Fruit fly (Drosophila melanogaster) whole organism, prepupa: ENCODE data around the gene CG15894.

Experiments
- Blimp-1 ChIP-seq: fragments of 200-800 bp; sonication (Bioruptor generic); optimal IDR thresholded peaks from 3 replicates; lab custom pipeline; 2017; ENCODE audit warnings: missing biosample characterization, missing genetic modification characterization, mild to moderate bottlenecking, moderate library complexity, missing genetic modification reagents
- CG10631 ChIP-seq: fragments of 200-800 bp; sonication (Bioruptor generic); optimal IDR thresholded peaks from 2 replicates; lab custom pipeline; 2016; ENCODE audit warnings: missing biosample characterization, missing genetic modification characterization
- CG11294 ChIP-seq: fragments of 200-800 bp; sonication (Bioruptor generic); IDR thresholded peaks from 2 replicates; pipeline ENCODE4 v1.3.6; 2022; ENCODE audit warnings: missing biosample characterization, missing genetic modification characterization
- CG11762 ChIP-seq: fragments of 200-800 bp; sonication (Bioruptor generic); optimal IDR thresholded peaks from 3 replicates; lab custom pipeline; 2016; ENCODE audit warnings: missing biosample characterization, missing genetic modification characterization; ENCODE audit not compliant: insufficient read depth
- CG11902 ChIP-seq: fragments of 200-800 bp; sonication (Bioruptor generic); optimal IDR thresholded peaks from 3 replicates; lab custom pipeline; 2016; ENCODE audit warnings: missing biosample characterization, missing genetic modification characterization
- CG15336 ChIP-seq: fragments of 200-800 bp; sonication (Bioruptor generic); IDR thresholded peaks from 2 replicates; pipeline ENCODE4 v1.3.6; 2022; ENCODE audit warnings: missing biosample characterization, missing genetic modification characterization
- CG16779 ChIP-seq: fragments of 200-800 bp; sonication (Bioruptor generic); optimal IDR thresholded peaks from 3 replicates; lab custom pipeline; 2017; ENCODE audit warnings: missing biosample characterization, mild to moderate bottlenecking, missing genetic modification characterization
- CG31627 ChIP-seq: fragments of 200-800 bp; sonication (Bioruptor generic); optimal IDR thresholded peaks from 3 replicates; lab custom pipeline; 2016; ENCODE audit warnings: missing biosample characterization, missing genetic modification characterization
- CG32006 ChIP-seq: fragments of 200-800 bp; sonication (Bioruptor generic); optimal IDR thresholded peaks from 3 replicates; lab custom pipeline; 2017; ENCODE audit warnings: missing biosample characterization, mild to moderate bottlenecking, missing genetic modification characterization
- CG34406 ChIP-seq: fragments of 200-800 bp; sonication (Bioruptor generic); optimal IDR thresholded peaks from 3 replicates; lab custom pipeline; 2016; ENCODE audit warnings: missing biosample characterization, missing genetic modification characterization
- CG3919 ChIP-seq: fragments of 200-800 bp; sonication (Bioruptor generic); optimal IDR thresholded peaks from 3 replicates; lab custom pipeline; 2016; ENCODE audit warnings: missing biosample characterization, missing genetic modification characterization
- CG6163 ChIP-seq: fragments of 200-800 bp; sonication (Bioruptor generic); IDR thresholded peaks from 3 replicates; pipeline ENCODE4 v1.3.6; 2022; ENCODE audit warnings: missing biosample characterization, missing genetic modification characterization
- CG6792 ChIP-seq: fragments of 200-800 bp; sonication (Bioruptor generic); optimal IDR thresholded peaks from 3 replicates; lab custom pipeline; 2016; ENCODE audit warnings: missing biosample characterization, missing genetic modification characterization
- CG6808 ChIP-seq: fragments of 200-800 bp; sonication (Bioruptor generic); optimal IDR thresholded peaks from 3 replicates; lab custom pipeline; 2017; ENCODE audit warnings: missing biosample characterization, missing genetic modification characterization, mild to moderate bottlenecking, moderate library complexity, missing genetic modification reagents
- CG6854 ChIP-seq: fragments of 200-800 bp; sonication (Bioruptor generic); optimal IDR thresholded peaks from 2 replicates; lab custom pipeline; 2017; ENCODE audit warnings: missing biosample characterization, mild to moderate bottlenecking, missing genetic modification characterization
- CG8119 ChIP-seq: fragments of 200-800 bp; sonication (Bioruptor generic); IDR thresholded peaks from 3 replicates; pipeline ENCODE4 v1.3.6; 2022; ENCODE audit warnings: missing biosample characterization, missing genetic modification characterization
- CG8632 ChIP-seq: fragments of 200-800 bp; sonication (Bioruptor generic); optimal IDR thresholded peaks from 3 replicates; lab custom pipeline; 2016; ENCODE audit warnings: missing biosample characterization, missing genetic modification characterization
- CG9139 ChIP-seq: fragments of 200-800 bp; sonication (Bioruptor generic); optimal IDR thresholded peaks from 3 replicates; lab custom pipeline; 2017; ENCODE audit warnings: missing biosample characterization, mild to moderate bottlenecking, missing genetic modification characterization
- Eip78C ChIP-seq: fragments of 200-800 bp; sonication (Bioruptor generic); peaks from one replicate; lab custom pipeline; 2016; ENCODE audit warnings: missing biosample characterization, missing genetic modification characterization
- Eip93F ChIP-seq: fragments of 200-800 bp; sonication (Bioruptor generic); optimal IDR thresholded peaks from 2 replicates; lab custom pipeline; 2016; ENCODE audit warnings: missing biosample characterization, mild to moderate bottlenecking, missing genetic modification characterization
- Ets21C ChIP-seq: fragments of 200-800 bp; sonication (Bioruptor generic); optimal IDR thresholded peaks from 3 replicates; lab custom pipeline; 2016; ENCODE audit warnings: missing biosample characterization, missing genetic modification characterization
- Ets96B ChIP-seq: fragments of 200-800 bp; optimal IDR thresholded peaks from 2 replicates; lab custom pipeline; 2019; ENCODE audit warnings: missing biosample characterization, mild to moderate bottlenecking, missing genetic modification characterization, moderate library complexity
- Gug ChIP-seq: fragments of 200-800 bp; sonication (Bioruptor generic); IDR thresholded peaks from 2 replicates; pipeline ENCODE4 v1.3.6; 2022; ENCODE audit warnings: missing biosample characterization, missing genetic modification characterization
- Hr38 ChIP-seq: sonication (Bioruptor generic); optimal IDR thresholded peaks from 2 replicates; lab custom pipeline; 2016; ENCODE audit warnings: missing biosample characterization, missing genetic modification characterization
- Hr39 ChIP-seq: fragments of 200-800 bp; sonication (Bioruptor generic); optimal IDR thresholded peaks from 2 replicates; lab custom pipeline; 2016; ENCODE audit warnings: missing biosample characterization, missing genetic modification characterization
- Hr4 ChIP-seq: fragments of 200-800 bp; sonication (Bioruptor generic); optimal IDR thresholded peaks from 3 replicates; lab custom pipeline; 2016; ENCODE audit warnings: missing biosample characterization, missing genetic modification characterization
- Met ChIP-seq: fragments of 200-800 bp; sonication (Bioruptor generic); optimal IDR thresholded peaks from 3 replicates; lab custom pipeline; 2016; ENCODE audit warnings: missing biosample characterization, missing genetic modification characterization
- OdsH ChIP-seq: fragments of 200-800 bp; sonication (Bioruptor generic); optimal IDR thresholded peaks from 3 replicates; lab custom pipeline; 2016; ENCODE audit warnings: missing biosample characterization, missing genetic modification characterization
- Smox ChIP-seq: fragments of 200-800 bp; sonication (Bioruptor generic); optimal IDR thresholded peaks from 3 replicates; lab custom pipeline; 2016; ENCODE audit warnings: missing biosample characterization, missing genetic modification characterization
- Sox102F ChIP-seq: fragments of 200-800 bp; sonication (Bioruptor generic); optimal IDR thresholded peaks from 2 replicates; lab custom pipeline; 2016; ENCODE audit warnings: missing biosample characterization, mild to moderate bottlenecking, missing genetic modification characterization
- Sox15 ChIP-seq: fragments of 200-800 bp; sonication (Bioruptor generic); optimal IDR thresholded peaks from 3 replicates; lab custom pipeline; 2016; ENCODE audit warnings: missing biosample characterization, missing genetic modification characterization
- achi ChIP-seq: fragments of 200-800 bp; sonication (Bioruptor generic); optimal IDR thresholded peaks from 3 replicates; lab custom pipeline; 2016; ENCODE audit warnings: missing biosample characterization, missing genetic modification characterization
- acj6 ChIP-seq: fragments of 200-800 bp; sonication (Bioruptor generic); optimal IDR thresholded peaks from 3 replicates; lab custom pipeline; 2016; ENCODE audit warnings: missing biosample characterization, missing genetic modification characterization
- dac ChIP-seq: fragments of 200-800 bp; sonication (Bioruptor generic); optimal IDR thresholded peaks from 2 replicates; lab custom pipeline; 2017; ENCODE audit warnings: missing biosample characterization, mild to moderate bottlenecking, missing genetic modification characterization
- dsx ChIP-seq: fragments of 200-800 bp; optimal IDR thresholded peaks from 3 replicates; lab custom pipeline; 2019; ENCODE audit warnings: missing biosample characterization, mild to moderate bottlenecking, missing genetic modification characterization, moderate library complexity; ENCODE audit not compliant: poor library complexity, severe bottlenecking
- eg ChIP-seq: fragments of 200-800 bp; sonication (Bioruptor generic); IDR thresholded peaks from 3 replicates; pipeline ENCODE4 v1.3.6; 2022; ENCODE audit warnings: missing biosample characterization, missing genetic modification characterization
- esn ChIP-seq: fragments of 200-800 bp; sonication (Bioruptor generic); optimal IDR thresholded peaks from 2 replicates; lab custom pipeline; 2016; ENCODE audit warnings: missing biosample characterization, mild to moderate bottlenecking, missing genetic modification characterization, moderate library complexity
- fd59A ChIP-seq: fragments of 200-800 bp; sonication (Bioruptor generic); optimal IDR thresholded peaks from 2 replicates; lab custom pipeline; 2017; ENCODE audit warnings: missing biosample characterization, mild to moderate bottlenecking, missing genetic modification characterization, missing genetic modification reagents
- fd85E ChIP-seq: fragments of 200-800 bp; sonication (Bioruptor generic); optimal IDR thresholded peaks from 3 replicates; lab custom pipeline; 2016; ENCODE audit warnings: missing biosample characterization, missing genetic modification characterization
- fkh ChIP-seq: fragments of 200-800 bp; sonication (Bioruptor generic); optimal IDR thresholded peaks from 3 replicates; lab custom pipeline; 2017; ENCODE audit warnings: missing biosample characterization, mild to moderate bottlenecking, missing genetic modification characterization, moderate library complexity
- net ChIP-seq: fragments of 200-800 bp; sonication (Bioruptor generic); optimal IDR thresholded peaks from 3 replicates; lab custom pipeline; 2016; ENCODE audit warnings: missing biosample characterization, missing genetic modification characterization
- pdm3 ChIP-seq: fragments of 200-800 bp; sonication (Bioruptor generic); optimal IDR thresholded peaks from 3 replicates; lab custom pipeline; 2016; ENCODE audit warnings: missing biosample characterization, missing genetic modification characterization
- salr ChIP-seq, 2 experiments: fragments of 200-800 bp; sonication (Bioruptor generic); optimal IDR thresholded peaks; 3 replicates each; lab custom pipeline; 2016 to 2018; ENCODE audit warnings: missing biosample characterization in 2 of 2, missing genetic modification characterization in 2 of 2, mild to moderate bottlenecking in 1 of 2
- spab ChIP-seq: fragments of 200-800 bp; sonication (Bioruptor generic); optimal IDR thresholded peaks from 2 replicates; lab custom pipeline; 2017; ENCODE audit warnings: missing biosample characterization, mild to moderate bottlenecking, missing genetic modification characterization, missing genetic modification reagents
- topi ChIP-seq: fragments of 200-800 bp; sonication (Bioruptor generic); optimal IDR thresholded peaks from 3 replicates; lab custom pipeline; 2016; ENCODE audit warnings: missing biosample characterization, missing genetic modification characterization
- vri ChIP-seq: fragments of 200-800 bp; sonication (Bioruptor generic); optimal IDR thresholded peaks from 3 replicates; lab custom pipeline; 2016; ENCODE audit warnings: missing biosample characterization, mild to moderate bottlenecking, missing genetic modification characterization

Gene CG15894

dm6 chrX:6303675-6304074, 5.3 kb upstream of the CG15894 start, which contains the start of gene CG3823:
CG3823 (plus strand) TSS chrX:6303975.
- TF ChIP-seq CG6163 (peak; percentile 21; the same call in 1 of the 3 replicates), Ets96B (tag; lab: Kevin White, UChicago) (no peak)
- TF ChIP-seq, all 60 proteins: peak for 1

dm6 chrX:6304203-6304602, 4.8 kb upstream of the CG15894 start:
- TF ChIP-seq achi (GFP tag; lab: Kevin White, UChicago): no peak
- TF ChIP-seq CG15336 (GFP tag; lab: Robert Waterston, UW): peak; percentile 57
- TF ChIP-seq Met (GFP tag; lab: Kevin White, UChicago): peak; percentile 15
- no peak for TF ChIP-seq CG11294 (GFP tag; lab: Robert Waterston, UW)
- TF ChIP-seq CG8119 (GFP tag; lab: Robert Waterston, UW): peak; percentile 60; the same call in 1 of the 3 replicates
- TF ChIP-seq CG6792: peak; percentile 30
- peak; percentile 50 for TF ChIP-seq CG3919 (GFP tag; lab: Kevin White, UChicago)
- TF ChIP-seq OdsH (GFP tag; lab: Kevin White, UChicago): peak; percentile 11
- peak; percentile 41 for TF ChIP-seq CG8632 (GFP tag; lab: Kevin White, UChicago)
- TF ChIP-seq Eip78C: peak; percentile 80
- no peak for TF ChIP-seq CG31627 (GFP tag; lab: Kevin White, UChicago)
- TF ChIP-seq Hr4 (GFP tag; lab: Kevin White, UChicago): no peak
- TF ChIP-seq fd85E (GFP tag; lab: Kevin White, UChicago): no peak
- TF ChIP-seq CG10631 (GFP tag; lab: Kevin White, UChicago): peak; percentile 44
- peak; percentile 12 for TF ChIP-seq Smox (GFP tag; lab: Kevin White, UChicago)
- TF ChIP-seq CG16779 (tag; lab: Kevin White, UChicago): no peak
- no peak for TF ChIP-seq CG6808 (GFP tag; lab: Kevin White, UChicago)
- TF ChIP-seq spab (GFP tag; lab: Kevin White, UChicago): no peak
- no peak for TF ChIP-seq dsx (GFP tag; lab: Kevin White, UChicago)
- peak; percentile 25 for TF ChIP-seq esn (GFP tag; lab: Kevin White, UChicago)
- TF ChIP-seq eg (GFP tag; lab: Robert Waterston, UW): peak; percentile 26; the same call in 1 of the 3 replicates
- TF ChIP-seq salr (GFP tag; optimal IDR thresholded peaks at IDR 0.05; lab: Kevin White, UChicago): peak in 1 of 2 experiments; percentile 27
- TF ChIP-seq CG32006: peak; percentile 38
- TF ChIP-seq fkh (GFP tag; lab: Kevin White, UChicago): no peak
- peak; percentile 31 for TF ChIP-seq CG34406 (GFP tag; lab: Kevin White, UChicago)
- peak; percentile 10 for TF ChIP-seq topi (GFP tag; lab: Kevin White, UChicago)

DNA sequence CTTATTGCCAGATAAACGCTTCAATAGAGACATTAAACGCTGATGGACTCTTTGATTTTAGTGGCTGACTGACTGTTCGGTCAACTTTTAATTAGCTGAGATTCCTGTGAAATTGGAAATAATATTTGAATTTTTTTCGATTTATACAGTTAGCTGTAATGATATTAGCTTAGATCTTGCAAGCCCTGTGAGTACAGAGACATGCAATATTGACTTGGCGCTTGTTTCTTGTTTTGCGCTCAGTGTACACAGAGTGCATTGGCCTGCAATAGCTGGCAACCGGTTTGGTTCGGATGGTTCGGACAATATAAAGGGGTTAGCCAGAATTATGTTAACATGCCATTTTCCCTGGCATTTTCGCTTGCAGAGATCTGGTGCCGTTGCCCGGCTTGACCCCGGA, 3.7 kb upstream of the CG15894 start:
- TF ChIP-seq fd59A (GFP tag; lab: Kevin White, UChicago): no peak
- TF ChIP-seq CG6792: peak; percentile 25
- TF ChIP-seq CG11762 (GFP tag; lab: Kevin White, UChicago): no peak
- no peak for TF ChIP-seq Eip93F (GFP tag; lab: Kevin White, UChicago)
- peak; percentile 52 for TF ChIP-seq topi (GFP tag; lab: Kevin White, UChicago)
- TF ChIP-seq CG34406 (GFP tag; lab: Kevin White, UChicago): peak; percentile 13
- TF ChIP-seq spab (GFP tag; lab: Kevin White, UChicago): no peak
- TF ChIP-seq net (GFP tag; lab: Kevin White, UChicago): peak; percentile 36
- no peak for TF ChIP-seq Sox15 (GFP tag; lab: Kevin White, UChicago)
- TF ChIP-seq acj6 (GFP tag; lab: Kevin White, UChicago): peak; percentile 26
- TF ChIP-seq CG9139 (GFP tag; lab: Kevin White, UChicago): no peak
- no peak for TF ChIP-seq dac (GFP tag; lab: Kevin White, UChicago)
- peak; percentile 22 for TF ChIP-seq Sox102F
- TF ChIP-seq Met (GFP tag; lab: Kevin White, UChicago): peak; percentile 63
- TF ChIP-seq CG6163: peak; percentile 26; the same call in 1 of the 3 replicates
- TF ChIP-seq vri: peak; percentile 34
- TF ChIP-seq pdm3 (GFP tag; lab: Kevin White, UChicago): peak; percentile 49
- peak; percentile 53 for TF ChIP-seq Hr39 (GFP tag; lab: Kevin White, UChicago)
- TF ChIP-seq Gug (GFP tag; lab: Robert Waterston, UW): no peak
- peak; percentile 41 for TF ChIP-seq Smox (GFP tag; lab: Kevin White, UChicago)
- no peak for TF ChIP-seq Blimp-1 (GFP tag; lab: Kevin White, UChicago)
- TF ChIP-seq Hr38 (GFP tag; lab: Kevin White, UChicago): no peak
- TF ChIP-seq CG15336 (GFP tag; lab: Robert Waterston, UW): peak; percentile 52; the same call in 1 of the 2 replicates
- peak; percentile 36 for TF ChIP-seq achi (GFP tag; lab: Kevin White, UChicago)
- no peak for TF ChIP-seq Ets96B (tag; lab: Kevin White, UChicago)
- peak in 1 of 2 experiments; percentile 8 for TF ChIP-seq salr (GFP tag; optimal IDR thresholded peaks at IDR 0.05; lab: Kevin White, UChicago)
- peak; percentile 13 for TF ChIP-seq Ets21C
- peak; percentile 54 for TF ChIP-seq CG3919 (GFP tag; lab: Kevin White, UChicago)
- no peak for TF ChIP-seq CG6808 (GFP tag; lab: Kevin White, UChicago)
- no peak for TF ChIP-seq CG6854 (GFP tag; lab: Kevin White, UChicago)
- peak; percentile 3 for TF ChIP-seq CG11902
